Worm (Caenorhabditis elegans): ENCODE data around the gene F42H10.2.

F42H10.2 gene

ce11 chrIII:8446940-8447403 lies 43.4 kb upstream of the F42H10.2 start, which contains the start of gene rpn-3 (continued):
- TF ChIP-seq unc-62 (GFP tag; optimal IDR thresholded peaks at IDR 0.05) (no peak), skn-1 (tag; optimal IDR thresholded peaks at IDR 0.05) (peak; percentile 100), efl-3 (GFP tag; optimal IDR thresholded peaks at IDR 0.05) (peak; percentile 69), hlh-17 (GFP tag; optimal IDR thresholded peaks at IDR 0.05; ENCODE audit: borderline replicate concordance) (no peak), ama-1 (optimal IDR thresholded peaks at IDR 0.05) (peak; percentile 77), lin-39 (tag; optimal IDR thresholded peaks at IDR 0.05) (peak; percentile 95), sptf-1 (tag; optimal IDR thresholded peaks at IDR 0.05) (no peak), sup-37 (GFP tag; optimal IDR thresholded peaks at IDR 0.05) (peak; percentile 83), hpl-2 (GFP tag; optimal IDR thresholded peaks at IDR 0.05) (peak; percentile 67), nhr-90 (tag; optimal IDR thresholded peaks at IDR 0.05; ENCODE audit: poor library complexity) (peak; percentile 94), pax-3 (tag; optimal IDR thresholded peaks at IDR 0.05) (peak; percentile 89), nhr-237 (tag; optimal IDR thresholded peaks at IDR 0.05) (peak; percentile 97), alr-1 (tag; optimal IDR thresholded peaks at IDR 0.05; ENCODE audit: borderline replicate concordance) (no peak), ceh-63 (GFP tag; optimal IDR thresholded peaks at IDR 0.05) (no peak), ztf-4 (tag; optimal IDR thresholded peaks at IDR 0.05) (peak; percentile 98)

ce11 chrIII:8449160-8449807 lies 41.1 kb upstream of the F42H10.2 start, which contains the start of gene mrpl-32:
mrpl-32 (plus strand) TSS chrIII:8449757.
- TF ChIP-seq pqm-1 (tag; optimal IDR thresholded peaks at IDR 0.05) (no peak), lin-35 (GFP tag; optimal IDR thresholded peaks at IDR 0.05) (peak in 1 of 2 experiments; percentile 17), mep-1 (tag; optimal IDR thresholded peaks at IDR 0.05) (peak; percentile 10), sptf-1 (tag; optimal IDR thresholded peaks at IDR 0.05) (no peak), dpl-1 (GFP tag; optimal IDR thresholded peaks at IDR 0.05) (peak in 1 of 3 experiments; percentile 10), aly-2 (tag; optimal IDR thresholded peaks at IDR 0.05) (peak; percentile 73), nhr-90 (tag; optimal IDR thresholded peaks at IDR 0.05; ENCODE audit: poor library complexity) (peak; percentile 25), mef-2 (tag; optimal IDR thresholded peaks at IDR 0.05) (no peak), nhr-47 (tag; optimal IDR thresholded peaks at IDR 0.05) (peak; percentile 33), efl-1 (optimal IDR thresholded peaks at IDR 0.05) (no peak), efl-1 (GFP tag; optimal IDR thresholded peaks at IDR 0.05 in 1 of 2) (peak; percentile 8 to 78), ama-1 (optimal IDR thresholded peaks at IDR 0.05) (peak; percentile 82), F16B12.6 (tag; optimal IDR thresholded peaks at IDR 0.05) (peak; percentile 45), nhr-71 (tag; optimal IDR thresholded peaks at IDR 0.05) (peak; percentile 29), lsy-2 (tag; optimal IDR thresholded peaks at IDR 0.05) (peak; percentile 34 to 51), isw-1 (GFP tag; IDR thresholded peaks at IDR 0.05) (no peak)

ce11 chrIII:8450494-8450893 lies 39.9 kb upstream of the F42H10.2 start:
- TF ChIP-seq mab-9 (GFP tag; IDR thresholded peaks at IDR 0.05) (no peak), C04F5.9 (tag; optimal IDR thresholded peaks at IDR 0.05) (no peak), jun-1 (tag; optimal IDR thresholded peaks at IDR 0.05) (no peak), fos-1 (tag; optimal IDR thresholded peaks at IDR 0.05) (no peak), Y116A8C.19 (tag; optimal IDR thresholded peaks at IDR 0.05; ENCODE audit: borderline replicate concordance) (no peak), ama-1 (optimal IDR thresholded peaks at IDR 0.05) (peak; percentile 8), ceh-90 (tag; optimal IDR thresholded peaks at IDR 0.05) (no peak), mdl-1 (tag; optimal IDR thresholded peaks at IDR 0.05) (no peak), hlh-17 (GFP tag; optimal IDR thresholded peaks at IDR 0.05; ENCODE audit: borderline replicate concordance) (no peak), sup-37 (GFP tag; optimal IDR thresholded peaks at IDR 0.05) (no peak), lir-3 (tag; optimal IDR thresholded peaks at IDR 0.05; ENCODE audit: poor library complexity) (no peak), elt-2 (tag; optimal IDR thresholded peaks at IDR 0.05) (no peak), ceh-88 (GFP tag; IDR thresholded peaks at IDR 0.05) (no peak), ztf-4 (tag; optimal IDR thresholded peaks at IDR 0.05) (peak; percentile 14), mef-2 (tag; optimal IDR thresholded peaks at IDR 0.05) (no peak), nhr-12 (tag; optimal IDR thresholded peaks at IDR 0.05) (no peak), efl-1 (optimal IDR thresholded peaks at IDR 0.05) (no peak), efl-1 (GFP tag; optimal IDR thresholded peaks at IDR 0.05 in 1 of 2) (peak in 1 of 2 experiments; percentile 91), dpl-1 (GFP tag; optimal IDR thresholded peaks at IDR 0.05) (no peak), mep-1 (tag; optimal IDR thresholded peaks at IDR 0.05) (peak; percentile 32), lin-39 (tag; optimal IDR thresholded peaks at IDR 0.05) (no peak), ztf-11 (tag; optimal IDR thresholded peaks at IDR 0.05) (peak in 1 of 2 experiments; percentile 1), nhr-47 (tag; optimal IDR thresholded peaks at IDR 0.05) (no peak), pqm-1 (tag; optimal IDR thresholded peaks at IDR 0.05) (no peak)
